Worm (Caenorhabditis elegans) whole organism, early embryonic: ENCODE measurements around the gene grd-5.

Experiments used
- B0310.2 ChIP-seq: sonication (generic microtip); optimal IDR thresholded peaks from 2 replicates; lab custom pipeline; 2016; ENCODE audit warnings: mild to moderate bottlenecking, missing genetic modification characterization, missing compliant biosample characterization
- F13C5.2 ChIP-seq: sonication (generic microtip); optimal IDR thresholded peaks from 2 replicates; lab custom pipeline; 2017; ENCODE audit warnings: mild to moderate bottlenecking, missing genetic modification characterization, inconsistent platforms, missing compliant biosample characterization
- ama-1 ChIP-seq: fragments of 150-350 bp; optimal IDR thresholded peaks from 2 replicates; lab custom pipeline; 2014
- scrt-1 ChIP-seq: fragments of 200-800 bp; sonication (Bioruptor generic); IDR thresholded peaks from 2 replicates; pipeline ENCODE4 v1.3.6; 2022; ENCODE audit warnings: missing genetic modification characterization, missing compliant biosample characterization
- sea-1 ChIP-seq: fragments of 200-800 bp; sonication (Bioruptor generic); conservative IDR thresholded peaks from 2 replicates; pipeline ENCODE4 v1.3.6; 2022; ENCODE audit warnings: missing genetic modification characterization, missing compliant biosample characterization

DNA sequence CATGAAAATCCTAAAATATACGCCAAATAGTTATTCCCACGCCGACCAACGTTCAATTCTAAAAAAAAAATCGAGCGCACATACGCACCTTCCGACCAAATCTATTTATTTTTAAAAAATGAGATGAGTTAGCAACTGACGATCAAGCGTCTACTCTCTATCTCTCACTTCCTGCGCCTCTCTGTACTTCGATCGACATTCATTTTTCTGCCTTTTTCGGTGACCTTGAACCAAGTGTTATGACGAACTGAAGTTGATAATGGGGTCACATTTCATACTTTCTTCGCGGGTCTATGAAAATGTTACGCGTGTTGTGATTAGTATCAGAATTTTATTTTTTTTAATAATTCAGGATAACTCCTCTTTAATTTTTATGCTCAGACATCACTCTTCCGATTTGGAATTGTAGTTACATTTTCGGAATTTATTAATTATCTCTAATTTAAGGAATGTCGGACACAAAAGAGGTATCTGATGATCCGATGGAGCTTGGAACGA is 11.4 kb upstream of the grd-5 start, which contains the start of gene smk-1:
- TF ChIP-seq B0310.2 (no peak), scrt-1 (no peak), sea-1 (no peak), ama-1 (lab: Kevin White, UChicago) (no peak), F13C5.2 (tag; lab: Kevin White, UChicago) (no peak)
